Worm (Caenorhabditis elegans): ENCODE data around the gene clh-1.

clh-1 gene

ce11 chrII:11841653-11842052 lies 14.6 kb downstream of the clh-1 start:
- TF ChIP-seq him-1 (tag; optimal IDR thresholded peaks at IDR 0.05) (no peak), W03F9.2 (tag; optimal IDR thresholded peaks at IDR 0.05) (no peak), dao-5 (tag; optimal IDR thresholded peaks at IDR 0.05) (no peak)

ce11 chrII:11839116-11839515 lies 17.1 kb downstream of the clh-1 start:
- no peak for TF ChIP-seq him-1 (tag; optimal IDR thresholded peaks at IDR 0.05)
- no peak for TF ChIP-seq dao-5 (tag; optimal IDR thresholded peaks at IDR 0.05)
- TF ChIP-seq W03F9.2 (tag; optimal IDR thresholded peaks at IDR 0.05): no peak

ce11 chrII:11838353-11838752 lies 17.9 kb downstream of the clh-1 start:
- no peak for TF ChIP-seq him-1 (tag; optimal IDR thresholded peaks at IDR 0.05)
- no peak for TF ChIP-seq W03F9.2 (tag; optimal IDR thresholded peaks at IDR 0.05)
- no peak for TF ChIP-seq dao-5 (tag; optimal IDR thresholded peaks at IDR 0.05)

- TF ChIP-seq dao-5 (tag; optimal IDR thresholded peaks at IDR 0.05) (no peak), W03F9.2 (tag; optimal IDR thresholded peaks at IDR 0.05) (no peak), him-1 (tag; optimal IDR thresholded peaks at IDR 0.05) (no peak)
Observed at ce11 chrII:11836554-11837218, 19.6 kb downstream of the clh-1 start.

- TF ChIP-seq dao-5 (tag; optimal IDR thresholded peaks at IDR 0.05) (no peak), him-1 (tag; optimal IDR thresholded peaks at IDR 0.05) (no peak), W03F9.2 (tag; optimal IDR thresholded peaks at IDR 0.05) (no peak)
Observed at ce11 chrII:11835208-11835607, 21.1 kb downstream of the clh-1 start, which contains the start of gene T27D12.6. T27D12.6 (plus strand) TSS chrII:11835508.

ce11 chrII:11832475-11832874 lies 23.8 kb downstream of the clh-1 start, which contains the start of gene clec-144:
clec-144 (minus strand) TSS chrII:11832575.
- no peak for TF ChIP-seq him-1 (tag; optimal IDR thresholded peaks at IDR 0.05)
- TF ChIP-seq dao-5 (tag; optimal IDR thresholded peaks at IDR 0.05): no peak
- TF ChIP-seq W03F9.2 (tag; optimal IDR thresholded peaks at IDR 0.05): no peak

ce11 chrII:11830601-11831000 lies 25.7 kb downstream of the clh-1 start:
- TF ChIP-seq W03F9.2 (tag; optimal IDR thresholded peaks at IDR 0.05) (no peak), dao-5 (tag; optimal IDR thresholded peaks at IDR 0.05) (no peak), him-1 (tag; optimal IDR thresholded peaks at IDR 0.05) (no peak)

ce11 chrII:11829920-11830319 lies 26.3 kb downstream of the clh-1 start, which contains the start of gene pes-5:
pes-5 (minus strand) TSS chrII:11830020.
- TF ChIP-seq W03F9.2 (tag; optimal IDR thresholded peaks at IDR 0.05) (no peak), dao-5 (tag; optimal IDR thresholded peaks at IDR 0.05) (no peak), him-1 (tag; optimal IDR thresholded peaks at IDR 0.05) (no peak)

ce11 chrII:11823566-11824308 lies 32.5 kb downstream of the clh-1 start, which contains the start of gene Y6D1A.1:
Y6D1A.1 (minus strand) TSS chrII:11823616.
- TF ChIP-seq dao-5 (tag; optimal IDR thresholded peaks at IDR 0.05) (no peak), W03F9.2 (tag; optimal IDR thresholded peaks at IDR 0.05) (no peak), him-1 (tag; optimal IDR thresholded peaks at IDR 0.05) (no peak)

ce11 chrII:11819824-11820223 lies 36.4 kb downstream of the clh-1 start, which contains the start of gene Y6D1A.2:
Y6D1A.2 (minus strand) TSS chrII:11819924.
- TF ChIP-seq him-1 (tag; optimal IDR thresholded peaks at IDR 0.05) (no peak), W03F9.2 (tag; optimal IDR thresholded peaks at IDR 0.05) (no peak), dao-5 (tag; optimal IDR thresholded peaks at IDR 0.05) (no peak)

ce11 chrII:11816475-11816874 lies 39.8 kb downstream of the clh-1 start, which contains the start of gene pap-3:
pap-3 (minus strand) TSS chrII:11816575.
- TF ChIP-seq him-1 (tag; optimal IDR thresholded peaks at IDR 0.05): no peak
- no peak for TF ChIP-seq dao-5 (tag; optimal IDR thresholded peaks at IDR 0.05)
- TF ChIP-seq W03F9.2 (tag; optimal IDR thresholded peaks at IDR 0.05): no peak

- TF ChIP-seq him-1 (tag; optimal IDR thresholded peaks at IDR 0.05) (no peak), W03F9.2 (tag; optimal IDR thresholded peaks at IDR 0.05) (no peak), dao-5 (tag; optimal IDR thresholded peaks at IDR 0.05) (no peak)
Observed at ce11 chrII:11816014-11816413, 40.2 kb downstream of the clh-1 start.

- TF ChIP-seq dao-5 (tag; optimal IDR thresholded peaks at IDR 0.05) (no peak), him-1 (tag; optimal IDR thresholded peaks at IDR 0.05) (no peak), W03F9.2 (tag; optimal IDR thresholded peaks at IDR 0.05) (no peak)
Observed at ce11 chrII:11813895-11814369, 42.3 kb downstream of the clh-1 start, which contains the start of gene F43G6.8. F43G6.8 (minus strand) TSS chrII:11814092.

ce11 chrII:11811241-11811640 lies 45.0 kb downstream of the clh-1 start:
- TF ChIP-seq dao-5 (tag; optimal IDR thresholded peaks at IDR 0.05): no peak
- no peak for TF ChIP-seq him-1 (tag; optimal IDR thresholded peaks at IDR 0.05)
- no peak for TF ChIP-seq W03F9.2 (tag; optimal IDR thresholded peaks at IDR 0.05)

Measured in whole organism, L4/young adult.